Fruit fly (Drosophila melanogaster) whole organism, embryonic: ENCODE data around the gene Tim17b1.
A peak's percentile ranks its signal among the peaks of the same experiment; 100 is the strongest.

Experiments
- Adf1 ChIP-seq: fragments of 200-800 bp; sonication (Bioruptor generic); IDR thresholded peaks from 2 replicates; pipeline ENCODE4 v1.3.6; 2022; ENCODE audit warnings: missing biosample characterization, missing genetic modification characterization
- Atf-2 ChIP-seq: fragments of 200-800 bp; sonication (Bioruptor generic); optimal IDR thresholded peaks from 2 replicates; lab custom pipeline; 2016; ENCODE audit warnings: missing biosample characterization, missing genetic modification characterization
- Atf6 ChIP-seq: fragments of 200-800 bp; sonication (Bioruptor generic); IDR thresholded peaks from 2 replicates; pipeline ENCODE4 v1.3.6; 2022; ENCODE audit warnings: missing biosample characterization, missing genetic modification characterization
- CG10979 ChIP-seq: fragments of 200-800 bp; sonication (Bioruptor generic); optimal IDR thresholded peaks from 2 replicates; lab custom pipeline; 2018; ENCODE audit warnings: missing biosample characterization, mild to moderate bottlenecking, missing genetic modification characterization, moderate library complexity
- CG11093 ChIP-seq: fragments of 200-800 bp; sonication (Bioruptor generic); IDR thresholded peaks from 3 replicates; pipeline ENCODE4 v1.3.6; 2022; ENCODE audit warnings: missing biosample characterization, missing genetic modification characterization
- CG11504 ChIP-seq: fragments of 200-800 bp; sonication (Bioruptor generic); optimal IDR thresholded peaks from 3 replicates; lab custom pipeline; 2019; ENCODE audit warnings: missing biosample characterization, mild to moderate bottlenecking, missing genetic modification characterization, moderate library complexity
- CG14667 ChIP-seq: fragments of 200-800 bp; sonication (Bioruptor generic); IDR thresholded peaks from 2 replicates; pipeline ENCODE4 v1.3.6; 2022; ENCODE audit warnings: missing biosample characterization, missing genetic modification characterization
- CG15073 ChIP-seq: fragments of 200-800 bp; sonication (Bioruptor generic); optimal IDR thresholded peaks from 2 replicates; lab custom pipeline; 2016; ENCODE audit warnings: missing biosample characterization, missing genetic modification characterization
- CG15696 ChIP-seq: fragments of 200-800 bp; sonication (Bioruptor generic); optimal IDR thresholded peaks from 2 replicates; lab custom pipeline; 2019; ENCODE audit warnings: missing biosample characterization, mild to moderate bottlenecking, missing genetic modification characterization, moderate library complexity
- CG16813 ChIP-seq: fragments of 200-800 bp; sonication (Bioruptor generic); IDR thresholded peaks from 3 replicates; pipeline ENCODE4 v1.3.6; 2022; ENCODE audit warnings: missing biosample characterization, missing genetic modification characterization; ENCODE audit not compliant: partially characterized antibody
- CG16815 ChIP-seq: fragments of 200-800 bp; sonication (Bioruptor generic); optimal IDR thresholded peaks from 3 replicates; lab custom pipeline; 2017; ENCODE audit warnings: missing biosample characterization, mild to moderate bottlenecking, missing genetic modification characterization
- CG17361 ChIP-seq: fragments of 200-800 bp; sonication (Bioruptor generic); IDR thresholded peaks from 3 replicates; pipeline ENCODE4 v1.3.6; 2022; ENCODE audit warnings: missing biosample characterization, missing genetic modification characterization
- CG2199 ChIP-seq: fragments of 200-800 bp; sonication (Bioruptor generic); IDR thresholded peaks from 3 replicates; pipeline ENCODE4 v1.3.6; 2022; ENCODE audit warnings: missing biosample characterization, missing genetic modification characterization
- CG2712 ChIP-seq: fragments of 200-800 bp; optimal IDR thresholded peaks from 3 replicates; lab custom pipeline; 2019; ENCODE audit warnings: missing biosample characterization, mild to moderate bottlenecking, missing genetic modification characterization, moderate library complexity
- CG31365 ChIP-seq: fragments of 200-800 bp; sonication (Bioruptor generic); optimal IDR thresholded peaks from 2 replicates; lab custom pipeline; 2018; ENCODE audit warnings: missing biosample characterization, mild to moderate bottlenecking, missing genetic modification characterization
- CG33557 ChIP-seq: fragments of 200-800 bp; sonication (Bioruptor generic); optimal IDR thresholded peaks from 2 replicates; lab custom pipeline; 2019; ENCODE audit warnings: missing biosample characterization, mild to moderate bottlenecking, missing genetic modification characterization, moderate library complexity
- CG3407 ChIP-seq: fragments of 200-800 bp; sonication (Bioruptor generic); optimal IDR thresholded peaks from 2 replicates; lab custom pipeline; 2018; ENCODE audit warnings: missing biosample characterization, mild to moderate bottlenecking, missing genetic modification characterization
- CG8924 ChIP-seq: fragments of 200-800 bp; optimal IDR thresholded peaks from 3 replicates; lab custom pipeline; 2019; ENCODE audit warnings: missing biosample characterization, mild to moderate bottlenecking, missing genetic modification characterization, moderate library complexity
- CTCF ChIP-seq: fragments of 200-800 bp; sonication (Bioruptor generic); optimal IDR thresholded peaks from 2 replicates; lab custom pipeline; 2017; ENCODE audit warnings: missing biosample characterization, mild to moderate bottlenecking, missing genetic modification characterization, moderate library complexity
- Drgx ChIP-seq: fragments of 200-800 bp; sonication (Bioruptor generic); IDR thresholded peaks from 2 replicates; pipeline ENCODE4 v1.3.6; 2022; ENCODE audit warnings: missing biosample characterization, missing genetic modification characterization
- HLHmδ ChIP-seq: fragments of 200-800 bp; sonication (Bioruptor generic); optimal IDR thresholded peaks from 2 replicates; lab custom pipeline; 2018; ENCODE audit warnings: missing biosample characterization, mild to moderate bottlenecking, missing genetic modification characterization, moderate library complexity
- Hr51 ChIP-seq, 2 experiments: fragments of 200-800 bp; sonication (Bioruptor generic); optimal IDR thresholded peaks; 2 replicates in 1 of 2; 3 replicates in 1 of 2; lab custom pipeline; 2016 to 2018; ENCODE audit warnings: missing biosample characterization in 2 of 2, missing genetic modification characterization in 2 of 2, mild to moderate bottlenecking in 1 of 2, moderate library complexity in 1 of 2
- Hr78 ChIP-seq, 2 experiments: fragments of 200-800 bp in 1 of 2; fragments of >200 bp in 1 of 2; sonication (Bioruptor generic) in 1 of 2; optimal IDR thresholded peaks; 2 replicates each; lab custom pipeline; 2017 to 2019; ENCODE audit warnings: missing biosample characterization in 2 of 2, missing genetic modification characterization in 2 of 2, mild to moderate bottlenecking in 1 of 2, moderate library complexity in 1 of 2
- Mad ChIP-seq: fragments of 200-800 bp; sonication (Bioruptor generic); optimal IDR thresholded peaks from 2 replicates; lab custom pipeline; 2016; ENCODE audit warnings: missing biosample characterization, missing genetic modification characterization
- Oaz ChIP-seq: fragments of 200-800 bp; sonication (Bioruptor generic); IDR thresholded peaks from 2 replicates; pipeline ENCODE4 v1.3.6; 2022; ENCODE audit warnings: missing biosample characterization, missing genetic modification characterization
- Six4 ChIP-seq: fragments of 200-800 bp; sonication (Bioruptor generic); optimal IDR thresholded peaks from 2 replicates; lab custom pipeline; 2016; ENCODE audit warnings: missing biosample characterization, missing genetic modification characterization
- Spps ChIP-seq: fragments of 200-800 bp; sonication (Bioruptor generic); optimal IDR thresholded peaks from 2 replicates; lab custom pipeline; 2018; ENCODE audit warnings: missing biosample characterization, mild to moderate bottlenecking, missing genetic modification characterization
- Sry-β ChIP-seq: fragments of 200-800 bp; sonication (Bioruptor generic); optimal IDR thresholded peaks from 2 replicates; lab custom pipeline; 2018; ENCODE audit warnings: missing biosample characterization, mild to moderate bottlenecking, missing genetic modification characterization, moderate library complexity
- Sry-δ ChIP-seq: fragments of 200-800 bp; sonication (Bioruptor generic); optimal IDR thresholded peaks from 2 replicates; lab custom pipeline; 2016; ENCODE audit warnings: missing biosample characterization, missing genetic modification characterization
- ap ChIP-seq: fragments of 200-800 bp; sonication (Bioruptor generic); IDR thresholded peaks from 2 replicates; pipeline ENCODE4 v1.3.6; 2022; ENCODE audit warnings: missing biosample characterization, missing genetic modification characterization
- caup ChIP-seq: fragments of 200-800 bp; sonication (Bioruptor generic); optimal IDR thresholded peaks from 3 replicates; lab custom pipeline; 2017; ENCODE audit warnings: missing biosample characterization, mild to moderate bottlenecking, missing genetic modification characterization, moderate library complexity; ENCODE audit not compliant: severe bottlenecking
- cwo ChIP-seq: fragments of 200-800 bp; sonication (Bioruptor generic); optimal IDR thresholded peaks from 3 replicates; lab custom pipeline; 2017; ENCODE audit warnings: missing biosample characterization, missing genetic modification characterization, mild to moderate bottlenecking, moderate library complexity, missing genetic modification reagents
- en ChIP-seq: fragments of 200-800 bp; sonication (Bioruptor generic); optimal IDR thresholded peaks from 2 replicates; lab custom pipeline; 2016; ENCODE audit warnings: missing biosample characterization, missing genetic modification characterization
- fd102C ChIP-seq: fragments of 200-800 bp; sonication (Bioruptor generic); optimal IDR thresholded peaks from 2 replicates; lab custom pipeline; 2018; ENCODE audit warnings: missing biosample characterization, mild to moderate bottlenecking, missing genetic modification characterization, moderate library complexity
- fd64A ChIP-seq: fragments of 200-800 bp; sonication (Bioruptor generic); optimal IDR thresholded peaks from 3 replicates; lab custom pipeline; 2018; ENCODE audit warnings: missing biosample characterization, mild to moderate bottlenecking, missing genetic modification characterization
- gem ChIP-seq: fragments of 200-800 bp; sonication (Bioruptor generic); optimal IDR thresholded peaks from 2 replicates; lab custom pipeline; 2019; ENCODE audit warnings: missing biosample characterization, mild to moderate bottlenecking, missing genetic modification characterization, moderate library complexity
- hth ChIP-seq: fragments of >200 bp; optimal IDR thresholded peaks from 2 replicates; lab custom pipeline; 2017; ENCODE audit warnings: inconsistent platforms
- lab ChIP-seq: fragments of 200-800 bp; sonication (Bioruptor generic); optimal IDR thresholded peaks from 3 replicates; lab custom pipeline; 2017; ENCODE audit warnings: missing biosample characterization, missing genetic modification characterization, mild to moderate bottlenecking, moderate library complexity, missing genetic modification reagents
- nom ChIP-seq: fragments of 200-800 bp; sonication (Bioruptor generic); optimal IDR thresholded peaks from 2 replicates; lab custom pipeline; 2017; ENCODE audit warnings: missing biosample characterization, missing genetic modification characterization, mild to moderate bottlenecking, moderate library complexity, missing genetic modification reagents
- oc ChIP-seq: fragments of 200-800 bp; sonication (Bioruptor generic); optimal IDR thresholded peaks from 2 replicates; lab custom pipeline; 2018; ENCODE audit warnings: missing biosample characterization, mild to moderate bottlenecking, missing genetic modification characterization, moderate library complexity
- pita ChIP-seq: fragments of 200-800 bp; sonication (Bioruptor generic); optimal IDR thresholded peaks from 2 replicates; lab custom pipeline; 2017; ENCODE audit warnings: missing biosample characterization, mild to moderate bottlenecking, missing genetic modification characterization
- sens ChIP-seq: fragments of 200-800 bp; sonication (Bioruptor generic); peaks from one replicate; lab custom pipeline; 2016; ENCODE audit warnings: missing biosample characterization, missing genetic modification characterization
- sob ChIP-seq: fragments of 200-800 bp; sonication (Bioruptor generic); IDR thresholded peaks from 2 replicates; pipeline ENCODE4 v1.3.6; 2022; ENCODE audit warnings: missing biosample characterization, missing genetic modification characterization
- stwl ChIP-seq: fragments of 200-800 bp; sonication (Bioruptor generic); optimal IDR thresholded peaks from 3 replicates; lab custom pipeline; 2018; ENCODE audit warnings: missing biosample characterization, mild to moderate bottlenecking, missing genetic modification characterization, moderate library complexity
- twi ChIP-seq: fragments of 200-800 bp; optimal IDR thresholded peaks from 2 replicates; lab custom pipeline; 2019; ENCODE audit warnings: missing biosample characterization, mild to moderate bottlenecking, missing genetic modification characterization, moderate library complexity
- vvl ChIP-seq: fragments of 200-800 bp; sonication (Bioruptor generic); IDR thresholded peaks from 2 replicates; pipeline ENCODE4 v1.3.6; 2022; ENCODE audit warnings: missing biosample characterization, missing genetic modification characterization
- zen ChIP-seq: fragments of 200-800 bp; sonication (Bioruptor generic); optimal IDR thresholded peaks from 3 replicates; lab custom pipeline; 2018; ENCODE audit warnings: missing biosample characterization, mild to moderate bottlenecking, missing genetic modification characterization, moderate library complexity

The Tim17b1 gene

dm6 chr3R:5323741-5324538, 24.0 kb downstream of the Tim17b1 start (continued):
- TF ChIP-seq Hr51 (GFP tag; optimal IDR thresholded peaks at IDR 0.05; lab: Kevin White, UChicago) (no peak), vvl (0 out of 2 replicates have a peak, but pooled peaks have one; percentile 23), fd64A (no peak), CG31365 (tag; lab: Kevin White, UChicago) (no peak), cwo (GFP tag; lab: Kevin White, UChicago) (no peak), Adf1 (GFP tag; lab: Robert Waterston, UW) (no peak), Oaz (no peak), CG16813 (GFP tag; lab: Robert Waterston, UW) (no peak), Atf-2 (GFP tag; lab: Kevin White, UChicago) (no peak), Sry-δ (GFP tag; lab: Kevin White, UChicago) (no peak), CG16815 (GFP tag; lab: Kevin White, UChicago) (no peak), CG14667 (no peak), CG3407 (GFP tag; lab: Kevin White, UChicago) (no peak), CG17361 (GFP tag; lab: Robert Waterston, UW) (no peak), sob (GFP tag; lab: Robert Waterston, UW) (no peak), ap (GFP tag; lab: Robert Waterston, UW) (no peak), en (no peak), Drgx (GFP tag; lab: Robert Waterston, UW) (peak; percentile 45; the same call in 1 of the 2 replicates), oc (tag; lab: Kevin White, UChicago) (peak; percentile 6), Sry-β (GFP tag; lab: Kevin White, UChicago) (no peak), CG15073 (GFP tag; lab: Kevin White, UChicago) (no peak)

- TF ChIP-seq CG2199 (GFP tag; lab: Robert Waterston, UW) (0 out of 3 replicates have a peak, but pooled peaks have one; percentile 78), stwl (peak; percentile 9), Drgx (GFP tag; lab: Robert Waterston, UW) (0 out of 2 replicates have a peak, but pooled peaks have one; percentile 5), caup (GFP tag; lab: Kevin White, UChicago) (no peak), CG11504 (tag; lab: Kevin White, UChicago) (peak; percentile 84), Six4 (GFP tag; lab: Kevin White, UChicago) (no peak), pita (GFP tag; lab: Kevin White, UChicago) (peak; percentile 26), CG11093 (GFP tag; lab: Robert Waterston, UW) (0 out of 3 replicates have a peak, but pooled peaks have one; percentile 8), Mad (GFP tag; lab: Kevin White, UChicago) (no peak), CTCF (peak; percentile 55)
These were observed 26.2 kb downstream of the Tim17b1 start for dm6 chr3R:5326166-5326565.

dm6 chr3R:5327911-5328310, 28.0 kb downstream of the Tim17b1 start:
- no peak for TF ChIP-seq Spps (tag; lab: Kevin White, UChicago)
- peak; percentile 89 for TF ChIP-seq sens (GFP tag; lab: Kevin White, UChicago)
- peak; percentile 35 for TF ChIP-seq CG33557 (GFP tag; lab: Kevin White, UChicago)
- peak; percentile 6 for TF ChIP-seq CG10979 (tag; lab: Kevin White, UChicago)
- TF ChIP-seq zen (tag; lab: Kevin White, UChicago) = peak; percentile 53
- peak; percentile 11 for TF ChIP-seq CG8924 (tag; lab: Kevin White, UChicago)
- TF ChIP-seq CG3407 (GFP tag; lab: Kevin White, UChicago) = peak; percentile 19
- TF ChIP-seq HLHmδ (GFP tag; lab: Kevin White, UChicago) = peak; percentile 2
- peak; percentile 11 for TF ChIP-seq CG2712 (tag; lab: Kevin White, UChicago)
- no peak for TF ChIP-seq lab (GFP tag; lab: Kevin White, UChicago)
- TF ChIP-seq fd102C = peak; percentile 85
- TF ChIP-seq nom (GFP tag; lab: Kevin White, UChicago) = no peak
- TF ChIP-seq Hr78 (GFP tag; optimal IDR thresholded peaks at IDR 0.05; lab: Kevin White, UChicago) = peak in 1 of 2 experiments; percentile 59
- peak; percentile 53 for TF ChIP-seq twi (tag; lab: Kevin White, UChicago)
- TF ChIP-seq hth (lab: Kevin White, UChicago) = no peak
- no peak for TF ChIP-seq Atf6 (GFP tag; lab: Robert Waterston, UW)
- peak; percentile 78 for TF ChIP-seq CG15696 (tag; lab: Kevin White, UChicago)
- TF ChIP-seq gem = peak; percentile 29
- peak; percentile 22 for TF ChIP-seq CG11504 (tag; lab: Kevin White, UChicago)
